Fruit fly (Drosophila melanogaster) whole organism, embryonic: Measurements from ENCODE around the gene Snx21.

Experiments
- B-H2 ChIP-seq: fragments of 200-800 bp; sonication (Bioruptor generic); optimal IDR thresholded peaks from 2 replicates; lab custom pipeline; 2018; ENCODE audit warnings: missing biosample characterization, mild to moderate bottlenecking, missing genetic modification characterization
- BEAF-32 ChIP-seq: fragments of 200-800 bp; sonication (Bioruptor generic); optimal IDR thresholded peaks from 3 replicates; lab custom pipeline; 2017; ENCODE audit warnings: missing biosample characterization, missing genetic modification characterization, mild to moderate bottlenecking, moderate library complexity, missing genetic modification reagents
- CG10543 ChIP-seq: fragments of 200-800 bp; sonication (Bioruptor generic); optimal IDR thresholded peaks from 3 replicates; lab custom pipeline; 2017; ENCODE audit warnings: missing biosample characterization, mild to moderate bottlenecking, missing genetic modification characterization, moderate library complexity
- CG10959 ChIP-seq: fragments of 200-800 bp; sonication (Bioruptor generic); IDR thresholded peaks from 2 replicates; pipeline ENCODE4 v1.3.6; 2022; ENCODE audit warnings: missing biosample characterization, missing genetic modification characterization
- CG12769 ChIP-seq: fragments of 200-800 bp; sonication (Bioruptor generic); optimal IDR thresholded peaks from 2 replicates; lab custom pipeline; 2019; ENCODE audit warnings: missing biosample characterization, mild to moderate bottlenecking, missing genetic modification characterization, moderate library complexity
- CG13424 ChIP-seq: fragments of 200-800 bp; sonication (Bioruptor generic); optimal IDR thresholded peaks from 2 replicates; lab custom pipeline; 2019; ENCODE audit warnings: missing biosample characterization, mild to moderate bottlenecking, missing genetic modification characterization, moderate library complexity
- CG13894 ChIP-seq: fragments of 200-800 bp; sonication (Bioruptor generic); optimal IDR thresholded peaks from 3 replicates; lab custom pipeline; 2018; ENCODE audit warnings: missing biosample characterization, mild to moderate bottlenecking, missing genetic modification characterization, moderate library complexity
- CG15479 ChIP-seq: fragments of 200-800 bp; sonication (Bioruptor generic); optimal IDR thresholded peaks from 3 replicates; lab custom pipeline; 2019; ENCODE audit warnings: missing biosample characterization, mild to moderate bottlenecking, missing genetic modification characterization, moderate library complexity
- CG15514 ChIP-seq: fragments of 200-800 bp; sonication (Bioruptor generic); optimal IDR thresholded peaks from 3 replicates; lab custom pipeline; 2017; ENCODE audit warnings: missing biosample characterization, missing genetic modification characterization, mild to moderate bottlenecking, moderate library complexity, missing genetic modification reagents
- CG16813 ChIP-seq: fragments of 200-800 bp; sonication (Bioruptor generic); IDR thresholded peaks from 3 replicates; pipeline ENCODE4 v1.3.6; 2022; ENCODE audit warnings: missing biosample characterization, missing genetic modification characterization; ENCODE audit not compliant: partially characterized antibody
- CG18262 ChIP-seq: fragments of 200-800 bp; optimal IDR thresholded peaks from 3 replicates; lab custom pipeline; 2019; ENCODE audit warnings: missing biosample characterization, mild to moderate bottlenecking, missing genetic modification characterization, moderate library complexity
- CG30020 ChIP-seq: fragments of 200-800 bp; optimal IDR thresholded peaks from 2 replicates; lab custom pipeline; 2019; ENCODE audit warnings: missing biosample characterization, mild to moderate bottlenecking, missing genetic modification characterization, moderate library complexity
- CG34376 ChIP-seq: fragments of 200-800 bp; sonication (Bioruptor generic); optimal IDR thresholded peaks from 2 replicates; lab custom pipeline; 2018; ENCODE audit warnings: missing biosample characterization, mild to moderate bottlenecking, missing genetic modification characterization
- CG7839 ChIP-seq: fragments of 200-800 bp; sonication (Bioruptor generic); optimal IDR thresholded peaks from 3 replicates; lab custom pipeline; 2018; ENCODE audit warnings: missing biosample characterization, mild to moderate bottlenecking, missing genetic modification characterization, moderate library complexity
- CG8281 ChIP-seq: fragments of 200-800 bp; sonication (Bioruptor generic); optimal IDR thresholded peaks from 2 replicates; lab custom pipeline; 2018; ENCODE audit warnings: missing biosample characterization, mild to moderate bottlenecking, missing genetic modification characterization, moderate library complexity
- CG8290 ChIP-seq, 3 experiments: fragments of 200-800 bp; sonication (Bioruptor generic); optimal IDR thresholded peaks; 2 replicates each; lab custom pipeline; 2016 to 2019; ENCODE audit warnings: missing biosample characterization in 3 of 3, missing genetic modification characterization in 3 of 3, mild to moderate bottlenecking in 2 of 3, moderate library complexity in 1 of 3
- CG9437 ChIP-seq: fragments of 200-800 bp; sonication (Bioruptor generic); optimal IDR thresholded peaks from 2 replicates; lab custom pipeline; 2018; ENCODE audit warnings: missing biosample characterization, mild to moderate bottlenecking, missing genetic modification characterization
- Camta ChIP-seq: fragments of 200-800 bp; sonication (Bioruptor generic); optimal IDR thresholded peaks from 2 replicates; lab custom pipeline; 2016; ENCODE audit warnings: missing biosample characterization, missing genetic modification characterization
- D19B ChIP-seq: fragments of 200-800 bp; sonication (Bioruptor generic); optimal IDR thresholded peaks from 2 replicates; lab custom pipeline; 2017; ENCODE audit warnings: missing biosample characterization, mild to moderate bottlenecking, missing genetic modification characterization
- Deaf1 ChIP-seq: fragments of 200-800 bp; optimal IDR thresholded peaks from 3 replicates; lab custom pipeline; 2019; ENCODE audit warnings: missing biosample characterization, mild to moderate bottlenecking, missing genetic modification characterization, moderate library complexity
- Dref ChIP-seq: fragments of 200-800 bp; sonication (Bioruptor generic); IDR thresholded peaks from 2 replicates; pipeline ENCODE4 v1.3.6; 2022; ENCODE audit warnings: missing biosample characterization, missing genetic modification characterization
- Hey ChIP-seq: fragments of 200-800 bp; sonication (Bioruptor generic); optimal IDR thresholded peaks from 3 replicates; lab custom pipeline; 2018; ENCODE audit warnings: missing biosample characterization, mild to moderate bottlenecking, missing genetic modification characterization
- HmgZ ChIP-seq: fragments of 200-800 bp; sonication (Bioruptor generic); optimal IDR thresholded peaks from 2 replicates; lab custom pipeline; 2018; ENCODE audit warnings: missing biosample characterization, mild to moderate bottlenecking, missing genetic modification characterization
- NC2α ChIP-seq: fragments of 200-800 bp; sonication (Bioruptor generic); optimal IDR thresholded peaks from 2 replicates; lab custom pipeline; 2016; ENCODE audit warnings: missing biosample characterization, missing genetic modification characterization
- Neu2 ChIP-seq: fragments of 200-800 bp; sonication (Bioruptor generic); optimal IDR thresholded peaks from 3 replicates; lab custom pipeline; 2016; ENCODE audit warnings: missing biosample characterization, missing genetic modification characterization, borderline replicate concordance
- Scr ChIP-seq: fragments of 200-800 bp; sonication (Bioruptor generic); IDR thresholded peaks from 2 replicates; pipeline ENCODE4 v1.3.6; 2022; ENCODE audit warnings: missing biosample characterization, missing genetic modification characterization; ENCODE audit not compliant: partially characterized antibody
- Trl ChIP-seq, 3 experiments: fragments of >200 bp in 2 of 3; fragments of 200-800 bp in 1 of 3; sonication (Bioruptor generic) in 1 of 3; optimal IDR thresholded peaks; 2 replicates in 1 of 3; 3 replicates in 2 of 3; lab custom pipeline; 2016 to 2017; ENCODE audit warnings: missing biosample characterization in 1 of 3, missing genetic modification characterization in 1 of 3
- abd-A ChIP-seq: fragments of 200-800 bp; sonication (Bioruptor generic); optimal IDR thresholded peaks from 3 replicates; lab custom pipeline; 2019; ENCODE audit warnings: missing biosample characterization, mild to moderate bottlenecking, missing genetic modification characterization, moderate library complexity
- ac ChIP-seq: fragments of 200-800 bp; sonication (Bioruptor generic); optimal IDR thresholded peaks from 3 replicates; lab custom pipeline; 2017; ENCODE audit warnings: missing biosample characterization, mild to moderate bottlenecking, missing genetic modification characterization
- bbx ChIP-seq: fragments of 200-800 bp; sonication (Bioruptor generic); IDR thresholded peaks from 2 replicates; pipeline ENCODE4 v1.3.6; 2022; ENCODE audit warnings: missing biosample characterization, missing genetic modification characterization; ENCODE audit not compliant: partially characterized antibody
- corto ChIP-seq: fragments of 200-800 bp; sonication (Bioruptor generic); optimal IDR thresholded peaks from 2 replicates; lab custom pipeline; 2016; ENCODE audit warnings: missing biosample characterization, mild to moderate bottlenecking, missing genetic modification characterization, moderate library complexity
- dpn ChIP-seq, 2 experiments: fragments of 200-800 bp; sonication (Bioruptor generic); optimal IDR thresholded peaks; 3 replicates each; lab custom pipeline; 2016; ENCODE audit warnings: missing biosample characterization in 2 of 2, missing genetic modification characterization in 2 of 2
- exex ChIP-seq: fragments of 200-800 bp; sonication (Bioruptor generic); optimal IDR thresholded peaks from 4 replicates; lab custom pipeline; 2018; ENCODE audit warnings: missing biosample characterization, mild to moderate bottlenecking, missing genetic modification characterization, moderate library complexity
- fd102C ChIP-seq: fragments of 200-800 bp; sonication (Bioruptor generic); optimal IDR thresholded peaks from 2 replicates; lab custom pipeline; 2018; ENCODE audit warnings: missing biosample characterization, mild to moderate bottlenecking, missing genetic modification characterization, moderate library complexity
- ftz-f1 ChIP-seq: fragments of 200-800 bp; sonication (Bioruptor generic); optimal IDR thresholded peaks from 2 replicates; lab custom pipeline; 2016; ENCODE audit warnings: missing biosample characterization, missing genetic modification characterization
- gro ChIP-seq: fragments of 200-800 bp; sonication (Bioruptor generic); optimal IDR thresholded peaks from 2 replicates; lab custom pipeline; 2016; ENCODE audit warnings: missing biosample characterization, missing genetic modification characterization
- lbe ChIP-seq: fragments of 200-800 bp; sonication (Bioruptor generic); optimal IDR thresholded peaks from 2 replicates; lab custom pipeline; 2016; ENCODE audit warnings: missing biosample characterization, mild to moderate bottlenecking, missing genetic modification characterization
- mirr ChIP-seq: fragments of 200-800 bp; sonication (Bioruptor generic); optimal IDR thresholded peaks from 3 replicates; lab custom pipeline; 2018; ENCODE audit warnings: missing biosample characterization, mild to moderate bottlenecking, missing genetic modification characterization
- oc ChIP-seq: fragments of 200-800 bp; sonication (Bioruptor generic); optimal IDR thresholded peaks from 2 replicates; lab custom pipeline; 2018; ENCODE audit warnings: missing biosample characterization, mild to moderate bottlenecking, missing genetic modification characterization, moderate library complexity
- schlank ChIP-seq: fragments of 200-800 bp; sonication (Bioruptor generic); optimal IDR thresholded peaks from 2 replicates; lab custom pipeline; 2018; ENCODE audit warnings: missing biosample characterization, mild to moderate bottlenecking, missing genetic modification characterization
- sd ChIP-seq: fragments of 200-800 bp; sonication (Bioruptor generic); optimal IDR thresholded peaks from 3 replicates; lab custom pipeline; 2018; ENCODE audit warnings: missing biosample characterization, mild to moderate bottlenecking, missing genetic modification characterization, moderate library complexity
- sug ChIP-seq: fragments of 200-800 bp; optimal IDR thresholded peaks from 2 replicates; lab custom pipeline; 2019; ENCODE audit warnings: missing biosample characterization, mild to moderate bottlenecking, missing genetic modification characterization, moderate library complexity
- trem ChIP-seq: fragments of 200-800 bp; optimal IDR thresholded peaks from 3 replicates; lab custom pipeline; 2019; ENCODE audit warnings: missing biosample characterization, mild to moderate bottlenecking, missing genetic modification characterization, moderate library complexity
- wek ChIP-seq: fragments of 200-800 bp; sonication (Bioruptor generic); optimal IDR thresholded peaks from 3 replicates; lab custom pipeline; 2018; ENCODE audit warnings: missing biosample characterization, mild to moderate bottlenecking, missing genetic modification characterization, moderate library complexity
- yki ChIP-seq: fragments of >200 bp; optimal IDR thresholded peaks from 3 replicates; lab custom pipeline; 2018

Snx21 gene

dm6 chr2L:2751904-2752459 lies 13.5 kb downstream of the Snx21 start, which contains the start of gene Bacc (continued):
- peak; percentile 42 for TF ChIP-seq wek (GFP tag; lab: Kevin White, UChicago)

DNA sequence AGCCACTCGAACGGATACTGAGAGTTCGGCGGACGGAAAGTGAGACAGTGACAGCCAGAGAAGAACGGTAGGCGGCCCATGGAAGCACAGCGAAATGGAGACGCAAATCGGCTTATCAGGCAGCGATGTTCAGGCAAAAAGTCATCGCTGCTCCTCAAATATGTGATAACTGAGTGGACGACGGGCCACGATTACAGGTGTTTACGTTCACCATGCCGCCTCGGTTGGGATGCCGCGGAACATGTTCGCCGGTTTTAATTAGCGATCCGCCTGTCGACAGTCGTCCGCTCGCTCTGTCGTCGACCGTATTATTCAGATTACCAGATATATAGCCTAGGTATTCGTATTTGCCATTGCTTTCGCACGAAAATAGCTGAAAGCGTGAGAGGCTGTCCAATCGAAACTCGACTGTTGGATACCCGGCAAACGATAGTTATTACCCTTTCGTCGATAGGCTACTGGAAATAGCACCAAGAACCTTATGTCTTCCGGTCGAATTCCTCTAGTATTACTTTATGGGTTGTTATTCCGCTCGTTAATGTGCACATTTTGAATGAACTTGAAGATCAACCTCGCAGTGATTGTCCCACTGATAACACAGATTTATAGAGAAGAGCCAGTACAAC lies 14.3 kb downstream of the Snx21 start:
- TF ChIP-seq HmgZ (tag; lab: Kevin White, UChicago): peak; percentile 32
- TF ChIP-seq CG15479 (GFP tag; lab: Kevin White, UChicago): peak; percentile 70
- peak; percentile 94 for TF ChIP-seq D19B (GFP tag; lab: Kevin White, UChicago)
- TF ChIP-seq sug (tag; lab: Kevin White, UChicago): peak; percentile 81
- peak; percentile 36 for TF ChIP-seq gro
- TF ChIP-seq CG13894: peak; percentile 97
- TF ChIP-seq exex: peak; percentile 77
- peak; percentile 15 for TF ChIP-seq Hey (tag; lab: Kevin White, UChicago)
- TF ChIP-seq CG10543 (GFP tag; lab: Kevin White, UChicago): peak; percentile 89
- peak; percentile 5 for TF ChIP-seq ftz-f1 (GFP tag; lab: Kevin White, UChicago)
- no peak for TF ChIP-seq yki (lab: Kevin White, UChicago)
- TF ChIP-seq CG30020 (tag; lab: Kevin White, UChicago): no peak
- TF ChIP-seq lbe (GFP tag; lab: Kevin White, UChicago): peak; percentile 17
- peak; percentile 82 for TF ChIP-seq CG12769 (tag; lab: Kevin White, UChicago)
- TF ChIP-seq Trl (optimal IDR thresholded peaks at IDR 0.05; lab: Kevin White, UChicago): peak in 1 of 2 experiments; percentile 55
- no peak for TF ChIP-seq Trl (GFP tag; optimal IDR thresholded peaks at IDR 0.05; lab: Kevin White, UChicago)
- TF ChIP-seq CG15514 (GFP tag; lab: Kevin White, UChicago): peak; percentile 41
- peak; percentile 82 for TF ChIP-seq sd
- no peak for TF ChIP-seq CG10959
- TF ChIP-seq corto: peak; percentile 36
- no peak for TF ChIP-seq CG8281 (tag; lab: Kevin White, UChicago)
- no peak for TF ChIP-seq ac
- TF ChIP-seq CG34376 (GFP tag; lab: Kevin White, UChicago): peak; percentile 44
- TF ChIP-seq B-H2 (GFP tag; lab: Kevin White, UChicago): no peak
- no peak for TF ChIP-seq oc (tag; lab: Kevin White, UChicago)
- TF ChIP-seq CG8290 (GFP tag; optimal IDR thresholded peaks at IDR 0.05; lab: Kevin White, UChicago): no peak
- peak in 1 of 2 experiments; percentile 53 for TF ChIP-seq CG8290 (tag; optimal IDR thresholded peaks at IDR 0.05; lab: Kevin White, UChicago)
- no peak for TF ChIP-seq Dref
- peak; percentile 79 for TF ChIP-seq Deaf1
- peak; percentile 73 for TF ChIP-seq mirr (GFP tag; lab: Kevin White, UChicago)
- TF ChIP-seq BEAF-32 (GFP tag; lab: Kevin White, UChicago): peak; percentile 4
- TF ChIP-seq Camta: no peak

dm6 chr2L:2750337-2751084 lies 15.0 kb downstream of the Snx21 start:
- TF ChIP-seq CG18262 (tag; lab: Kevin White, UChicago): peak; percentile 83
- TF ChIP-seq CG13424: peak; percentile 73
- TF ChIP-seq fd102C (GFP tag; lab: Kevin White, UChicago): no peak
- TF ChIP-seq dpn (GFP tag; optimal IDR thresholded peaks at IDR 0.05; lab: Kevin White, UChicago): peak; percentile 85 to 87
- peak; percentile 77 for TF ChIP-seq schlank (tag; lab: Kevin White, UChicago)
- TF ChIP-seq trem (tag; lab: Kevin White, UChicago): peak; percentile 40
- TF ChIP-seq CG7839 (tag; lab: Kevin White, UChicago): peak; percentile 87
- peak; percentile 0 for TF ChIP-seq Neu2 (GFP tag; lab: Kevin White, UChicago)
- TF ChIP-seq Scr: no peak
- peak; percentile 57 for TF ChIP-seq CG9437 (GFP tag; lab: Kevin White, UChicago)
- TF ChIP-seq NC2α (GFP tag; lab: Kevin White, UChicago): peak; percentile 19
- no peak for TF ChIP-seq CG16813 (GFP tag; lab: Robert Waterston, UW)
- TF ChIP-seq bbx (GFP tag; lab: Robert Waterston, UW): no peak
- peak; percentile 94 for TF ChIP-seq abd-A (tag; lab: Kevin White, UChicago)
